Worm (Caenorhabditis elegans) whole organism, L1 larva: ENCODE measurements around the gene R105.1.

Experiments
- C04F5.9 ChIP-seq: sonication (generic microtip); optimal IDR thresholded peaks from 2 replicates; lab custom pipeline; 2016; ENCODE audit warnings: missing genetic modification characterization, missing compliant biosample characterization
- C16A3.4 ChIP-seq: fragments of 150-350 bp; optimal IDR thresholded peaks from 2 replicates; lab custom pipeline; 2014; ENCODE audit warnings: missing biosample characterization, missing genetic modification characterization
- C34B4.2 ChIP-seq: sonication (generic microtip); optimal IDR thresholded peaks from 2 replicates; lab custom pipeline; 2017; ENCODE audit warnings: mild to moderate bottlenecking, missing genetic modification characterization, missing compliant biosample characterization
- aha-1 ChIP-seq: fragments of 150-350 bp; optimal IDR thresholded peaks from 2 replicates; lab custom pipeline; 2014; ENCODE audit warnings: missing biosample characterization, missing genetic modification characterization
- aly-2 ChIP-seq: fragments of 150-350 bp; optimal IDR thresholded peaks from 2 replicates; lab custom pipeline; 2014; ENCODE audit warnings: missing biosample characterization, missing genetic modification characterization
- ama-1 ChIP-seq: fragments of 150-350 bp; optimal IDR thresholded peaks from 2 replicates; lab custom pipeline; 2014
- blmp-1 ChIP-seq: fragments of 150-350 bp; optimal IDR thresholded peaks from 2 replicates; lab custom pipeline; 2014; ENCODE audit warnings: missing biosample characterization, missing genetic modification characterization
- ceh-82 ChIP-seq, 3 experiments: fragments of 150-350 bp in 1 of 3; sonication (generic microtip) in 2 of 3; optimal IDR thresholded peaks; 2 replicates each; lab custom pipeline; 2014 to 2017; ENCODE audit warnings: missing biosample characterization in 3 of 3, missing genetic modification characterization in 3 of 3
- ceh-88 ChIP-seq: fragments of 200-800 bp; sonication (Bioruptor generic); IDR thresholded peaks from 2 replicates; pipeline ENCODE4 v1.3.6; 2022; ENCODE audit warnings: missing genetic modification characterization, missing compliant biosample characterization
- ceh-90 ChIP-seq: sonication (generic microtip); optimal IDR thresholded peaks from 2 replicates; lab custom pipeline; 2016; ENCODE audit warnings: missing genetic modification characterization, missing compliant biosample characterization
- ces-1 ChIP-seq: fragments of 150-350 bp; optimal IDR thresholded peaks from 2 replicates; lab custom pipeline; 2014; ENCODE audit warnings: missing biosample characterization, missing genetic modification reagents, missing genetic modification characterization
- dpl-1 ChIP-seq, 3 experiments: fragments of 150-350 bp in 2 of 3; sonication (generic microtip) in 1 of 3; optimal IDR thresholded peaks; 2 replicates each; lab custom pipeline; 2014 to 2017; ENCODE audit warnings: missing biosample characterization in 3 of 3, missing genetic modification characterization in 3 of 3, missing genetic modification reagents in 3 of 3
- dsc-1 ChIP-seq: sonication (generic microtip); optimal IDR thresholded peaks from 2 replicates; lab custom pipeline; 2016; ENCODE audit warnings: mild to moderate bottlenecking, missing genetic modification characterization, missing compliant biosample characterization
- efl-1 ChIP-seq, 4 experiments: fragments of 150-350 bp; optimal IDR thresholded peaks in 3 of 4; peaks in 1 of 4; 1 replicate in 1 of 4; 2 replicates in 3 of 4; lab custom pipeline; 2014; ENCODE audit warnings: missing biosample characterization in 2 of 4, missing genetic modification characterization in 2 of 4, missing genetic modification reagents in 2 of 4
- efl-3 ChIP-seq: fragments of 200-800 bp; sonication (Bioruptor generic); optimal IDR thresholded peaks from 2 replicates; lab custom pipeline; 2018; ENCODE audit warnings: mild to moderate bottlenecking, missing genetic modification characterization, missing compliant biosample characterization
- ets-5 ChIP-seq: fragments of 200-800 bp; sonication (Bioruptor generic); IDR thresholded peaks from 2 replicates; pipeline ENCODE4 v1.3.6; 2022; ENCODE audit warnings: missing genetic modification characterization, missing compliant biosample characterization
- fkh-4 ChIP-seq: sonication (generic microtip); optimal IDR thresholded peaks from 2 replicates; lab custom pipeline; 2016; ENCODE audit warnings: missing compliant biosample characterization, missing genetic modification characterization, borderline replicate concordance
- fkh-8 ChIP-seq: sonication (generic microtip); optimal IDR thresholded peaks from 2 replicates; lab custom pipeline; 2016; ENCODE audit warnings: mild to moderate bottlenecking, missing genetic modification characterization, missing compliant biosample characterization
- fos-1 ChIP-seq: fragments of 150-350 bp; optimal IDR thresholded peaks from 2 replicates; lab custom pipeline; 2014; ENCODE audit warnings: missing biosample characterization, missing genetic modification characterization
- irx-1 ChIP-seq: sonication (generic microtip); optimal IDR thresholded peaks from 2 replicates; lab custom pipeline; 2016; ENCODE audit warnings: missing genetic modification characterization, missing compliant biosample characterization
- lin-14 ChIP-seq: fragments of 200-800 bp; sonication (Bioruptor generic); optimal IDR thresholded peaks from 2 replicates; lab custom pipeline; 2018; ENCODE audit warnings: mild to moderate bottlenecking, missing genetic modification characterization, moderate library complexity, missing compliant biosample characterization
- lin-15B ChIP-seq: fragments of 150-350 bp; sonication (generic microtip); optimal IDR thresholded peaks from 3 replicates; lab custom pipeline; 2014; ENCODE audit warnings: missing biosample characterization, missing genetic modification characterization
- mab-9 ChIP-seq: fragments of 200-800 bp; sonication (Bioruptor generic); IDR thresholded peaks from 2 replicates; pipeline ENCODE4 v1.3.6; 2022; ENCODE audit warnings: missing genetic modification reagents, missing genetic modification characterization, missing compliant biosample characterization
- mef-2 ChIP-seq: fragments of 150-350 bp; optimal IDR thresholded peaks from 2 replicates; lab custom pipeline; 2014; ENCODE audit warnings: missing biosample characterization, missing genetic modification characterization
- nhr-11 ChIP-seq: fragments of 150-350 bp; optimal IDR thresholded peaks from 2 replicates; lab custom pipeline; 2014; ENCODE audit warnings: missing biosample characterization, missing genetic modification characterization
- nhr-12 ChIP-seq: sonication (generic microtip); optimal IDR thresholded peaks from 2 replicates; lab custom pipeline; 2017; ENCODE audit warnings: missing biosample characterization, missing genetic modification characterization
- nhr-19 ChIP-seq: fragments of 200-800 bp; sonication (Bioruptor generic); conservative IDR thresholded peaks from 2 replicates; pipeline ENCODE4 v1.3.6; 2022; ENCODE audit warnings: missing genetic modification characterization, missing compliant biosample characterization
- nhr-20 ChIP-seq: sonication (generic microtip); optimal IDR thresholded peaks from 2 replicates; lab custom pipeline; 2016; ENCODE audit warnings: mild to moderate bottlenecking, missing genetic modification characterization, missing compliant biosample characterization
- nhr-237 ChIP-seq: fragments of 150-350 bp; optimal IDR thresholded peaks from 2 replicates; lab custom pipeline; 2014; ENCODE audit warnings: missing biosample characterization, missing genetic modification characterization
- nhr-47 ChIP-seq: sonication (generic microtip); optimal IDR thresholded peaks from 2 replicates; lab custom pipeline; 2016; ENCODE audit warnings: mild to moderate bottlenecking, missing genetic modification characterization, moderate library complexity, missing compliant biosample characterization
- nhr-76 ChIP-seq: sonication (generic microtip); optimal IDR thresholded peaks from 2 replicates; lab custom pipeline; 2017; ENCODE audit warnings: missing biosample characterization, missing genetic modification characterization
- nhr-85 ChIP-seq: sonication (generic microtip); peaks from one replicate; lab custom pipeline; 2016; ENCODE audit warnings: missing genetic modification characterization, inconsistent platforms, missing compliant biosample characterization
- pag-3 ChIP-seq: sonication (generic microtip); optimal IDR thresholded peaks from 2 replicates; lab custom pipeline; 2017; ENCODE audit warnings: missing genetic modification characterization, mild to moderate bottlenecking, missing compliant biosample characterization, antibody characterized with exemption, borderline replicate concordance; ENCODE audit not compliant: insufficient read depth
- pax-3 ChIP-seq: fragments of 200-800 bp; sonication (Bioruptor generic); optimal IDR thresholded peaks from 2 replicates; lab custom pipeline; 2018; ENCODE audit warnings: mild to moderate bottlenecking, missing genetic modification characterization, moderate library complexity, missing compliant biosample characterization
- pqm-1 ChIP-seq: sonication (generic microtip); optimal IDR thresholded peaks from 3 replicates; lab custom pipeline; 2017; ENCODE audit warnings: missing biosample characterization, missing genetic modification characterization
- rnt-1 ChIP-seq: sonication (generic microtip); optimal IDR thresholded peaks from 2 replicates; lab custom pipeline; 2016; ENCODE audit warnings: mild to moderate bottlenecking, missing genetic modification characterization, moderate library complexity, missing compliant biosample characterization
- snpc-4 ChIP-seq: fragments of 150-350 bp; optimal IDR thresholded peaks from 2 replicates; lab custom pipeline; 2014; ENCODE audit warnings: missing biosample characterization, missing genetic modification characterization
- sup-37 ChIP-seq: fragments of 200-800 bp; sonication (Bioruptor generic); optimal IDR thresholded peaks from 2 replicates; lab custom pipeline; 2018; ENCODE audit warnings: mild to moderate bottlenecking, missing genetic modification characterization, missing compliant biosample characterization
- swsn-7 ChIP-seq: sonication (generic microtip); optimal IDR thresholded peaks from 2 replicates; lab custom pipeline; 2016; ENCODE audit warnings: missing genetic modification characterization, missing compliant biosample characterization
- unc-130 ChIP-seq: fragments of 150-350 bp; optimal IDR thresholded peaks from 2 replicates; lab custom pipeline; 2017; ENCODE audit warnings: missing biosample characterization, missing genetic modification characterization, inconsistent platforms
- unc-62 ChIP-seq: fragments of 150-350 bp; optimal IDR thresholded peaks from 2 replicates; lab custom pipeline; 2014; ENCODE audit warnings: missing biosample characterization, missing genetic modification reagents, missing genetic modification characterization
- unc-86 ChIP-seq: sonication (generic microtip); optimal IDR thresholded peaks from 2 replicates; lab custom pipeline; 2016; ENCODE audit warnings: missing genetic modification characterization, missing compliant biosample characterization
- vab-15 ChIP-seq: sonication (generic microtip); optimal IDR thresholded peaks from 2 replicates; lab custom pipeline; 2017; ENCODE audit warnings: missing genotype, mild to moderate bottlenecking, missing genetic modification characterization, missing compliant biosample characterization
- xbp-1 ChIP-seq: sonication (generic microtip); optimal IDR thresholded peaks from 2 replicates; lab custom pipeline; 2016; ENCODE audit warnings: missing genetic modification characterization, missing compliant biosample characterization
- zip-4 ChIP-seq: fragments of 200-800 bp; sonication (Bioruptor generic); optimal IDR thresholded peaks from 2 replicates; lab custom pipeline; 2018; ENCODE audit warnings: mild to moderate bottlenecking, missing genetic modification characterization, moderate library complexity, missing compliant biosample characterization
- ztf-11 ChIP-seq, 2 experiments: sonication (generic microtip); optimal IDR thresholded peaks; 2 replicates each; lab custom pipeline; 2016 to 2017; ENCODE audit warnings: missing genetic modification characterization in 2 of 2, missing biosample characterization in 1 of 2, missing compliant biosample characterization in 1 of 2

Gene R105.1

DNA sequence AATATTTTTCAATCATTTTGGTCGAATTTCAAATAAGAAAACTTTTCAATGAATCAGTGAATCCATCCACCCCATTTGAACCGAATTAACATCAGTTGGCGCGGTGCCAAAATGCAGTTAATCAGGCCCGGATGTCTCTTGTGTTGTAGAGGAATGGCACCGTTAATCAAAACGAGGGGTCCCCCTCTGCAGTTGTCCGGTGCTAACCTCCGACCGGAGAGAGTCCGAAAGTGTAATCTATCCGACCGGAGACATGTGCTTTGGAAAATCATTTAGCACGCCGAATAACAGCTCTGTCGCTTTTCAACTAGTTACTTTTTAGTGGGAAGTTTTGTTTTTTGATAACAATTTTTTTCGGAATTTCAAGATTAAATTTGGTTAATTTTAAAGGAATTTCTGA lies 11.8 kb downstream of the R105.1 start:
- peak; percentile 34 for TF ChIP-seq rnt-1 (tag; lab: Kevin White, UChicago)
- no peak for TF ChIP-seq nhr-19 (GFP tag; lab: Robert Waterston, UW)
- TF ChIP-seq dpl-1 (GFP tag; optimal IDR thresholded peaks at IDR 0.05; lab: Kevin White, UChicago) = no peak
- TF ChIP-seq aly-2 = no peak
- peak; percentile 45 for TF ChIP-seq pag-3
- TF ChIP-seq efl-1 (optimal IDR thresholded peaks at IDR 0.05; lab: Kevin White, UChicago) = no peak
- TF ChIP-seq efl-1 (GFP tag; optimal IDR thresholded peaks at IDR 0.05 in 1 of 2; lab: Kevin White, UChicago) = peak in 1 of 2 experiments; percentile 51
- TF ChIP-seq nhr-12 (tag; lab: Kevin White, UChicago) = no peak
- TF ChIP-seq swsn-7 (tag; lab: Kevin White, UChicago) = no peak
- TF ChIP-seq mef-2 (tag; lab: Kevin White, UChicago) = no peak
- no peak for TF ChIP-seq xbp-1 (tag; lab: Kevin White, UChicago)
- TF ChIP-seq dsc-1 (tag; lab: Kevin White, UChicago) = peak; percentile 88
- TF ChIP-seq unc-130 = peak; percentile 15
- TF ChIP-seq ceh-88 (GFP tag; lab: Robert Waterston, UW) = no peak
- peak; percentile 35 for TF ChIP-seq lin-14 (GFP tag; lab: Kevin White, UChicago)
- TF ChIP-seq ceh-90 = no peak

DNA sequence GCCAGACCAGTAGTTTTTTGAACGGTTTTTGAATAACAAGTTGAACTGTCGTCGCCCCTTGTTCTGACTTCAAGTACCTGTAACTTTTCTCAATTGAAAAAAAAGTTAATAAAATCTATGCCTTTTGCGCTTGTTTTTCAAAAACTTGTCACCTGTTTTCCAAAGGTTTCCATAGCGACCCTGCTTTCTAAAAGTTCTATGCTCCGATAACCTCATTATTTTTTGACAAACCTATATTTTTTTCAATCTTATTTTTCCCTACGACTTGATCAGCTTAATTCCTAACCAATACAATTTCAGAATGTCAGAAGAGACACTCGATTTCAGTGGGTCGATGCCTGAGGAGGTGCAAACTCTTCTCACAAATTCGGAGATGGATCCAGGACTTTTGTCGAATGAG lies 13.9 kb downstream of the R105.1 start, which contains the start of gene F29B9.8:
Gene F29B9.8 (plus strand): TSS at position 301 of the 400 bp plus-strand sequence.
- TF ChIP-seq nhr-85 (tag; lab: Kevin White, UChicago) (no peak), efl-1 (optimal IDR thresholded peaks at IDR 0.05; lab: Kevin White, UChicago) (no peak), efl-1 (GFP tag; optimal IDR thresholded peaks at IDR 0.05 in 1 of 2; lab: Kevin White, UChicago) (peak in 1 of 2 experiments; percentile 29)

DNA sequence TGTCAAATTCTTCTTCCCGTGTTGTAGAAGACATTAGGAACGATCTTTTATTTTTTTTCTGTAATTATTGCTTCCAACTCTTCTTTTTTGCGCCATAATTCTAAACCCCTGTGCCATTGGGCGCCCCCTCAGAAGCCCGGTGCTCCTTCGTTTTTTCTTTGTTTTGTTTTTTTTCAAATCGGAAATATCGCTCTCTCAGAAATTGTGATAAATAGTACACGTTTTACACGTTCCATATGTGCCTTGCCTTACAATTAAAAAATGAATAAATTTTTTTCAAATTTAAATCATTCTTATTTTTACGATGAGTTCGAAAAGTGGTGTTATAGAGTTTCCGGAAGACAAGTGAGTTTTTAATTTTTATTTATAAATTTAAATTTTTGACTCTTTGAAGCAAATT lies 16.0 kb downstream of the R105.1 start, which contains the start of gene F29B9.7:
Gene F29B9.7 (plus strand): TSS at position 301 of the 400 bp plus-strand sequence.
- TF ChIP-seq zip-4 (GFP tag; lab: Kevin White, UChicago) (no peak), ztf-11 (tag; optimal IDR thresholded peaks at IDR 0.05; lab: Kevin White, UChicago) (no peak), vab-15 (tag; lab: Kevin White, UChicago) (no peak), ama-1 (lab: Kevin White, UChicago) (no peak), nhr-12 (tag; lab: Kevin White, UChicago) (no peak), nhr-20 (tag; lab: Kevin White, UChicago) (no peak), nhr-47 (no peak), efl-3 (GFP tag; lab: Kevin White, UChicago) (no peak), ets-5 (no peak), ceh-90 (no peak), sup-37 (no peak)

DNA sequence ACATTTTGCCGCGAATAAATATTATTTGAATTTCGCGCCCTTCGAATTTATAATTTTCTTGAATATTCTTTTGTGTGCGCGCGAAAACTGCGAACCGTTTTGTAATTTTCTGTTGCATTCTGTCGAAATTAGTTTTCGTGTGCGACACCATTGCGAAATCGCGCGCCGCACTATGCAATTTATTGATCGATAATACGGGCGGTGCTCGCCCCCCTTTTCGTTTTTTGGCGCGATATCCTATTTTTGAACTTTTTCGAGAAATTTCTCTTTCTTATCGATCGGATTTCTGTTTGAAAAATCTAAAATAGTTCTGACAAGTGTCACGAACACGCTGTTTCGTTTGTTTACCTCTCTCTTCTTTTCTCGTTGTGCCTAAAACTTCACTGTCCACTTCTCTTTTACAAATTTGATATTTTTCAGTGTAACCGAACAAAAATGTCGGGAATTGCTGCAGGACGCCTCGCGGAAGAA lies 17.2 kb downstream of the R105.1 start, which contains the start of gene ubc-9:
Gene ubc-9 (plus strand): TSS at position 421 of the 471 bp plus-strand sequence.
- TF ChIP-seq efl-1 (optimal IDR thresholded peaks at IDR 0.05; lab: Kevin White, UChicago) (peak; percentile 71 to 72), efl-1 (GFP tag; optimal IDR thresholded peaks at IDR 0.05 in 1 of 2; lab: Kevin White, UChicago) (peak; percentile 64 to 96), pqm-1 (no peak), fkh-8 (tag; lab: Kevin White, UChicago) (peak; percentile 72), unc-62 (GFP tag; lab: Kevin White, UChicago) (no peak), snpc-4 (tag; lab: Kevin White, UChicago) (peak; percentile 47), pag-3 (no peak), ceh-82 (tag; optimal IDR thresholded peaks at IDR 0.05; lab: Kevin White, UChicago) (peak in 2 of 3 experiments; percentile 65 to 80), C34B4.2 (tag; lab: Kevin White, UChicago) (peak; percentile 93), unc-86 (tag; lab: Kevin White, UChicago) (peak; percentile 70), nhr-12 (tag; lab: Kevin White, UChicago) (no peak), sup-37 (no peak), mab-9 (GFP tag; lab: Robert Waterston, UW) (no peak), fos-1 (tag; lab: Kevin White, UChicago) (no peak), C16A3.4 (peak; percentile 73), nhr-76 (tag; lab: Kevin White, UChicago) (no peak), ces-1 (GFP tag; lab: Kevin White, UChicago) (no peak), lin-15B (peak; percentile 70), ztf-11 (tag; optimal IDR thresholded peaks at IDR 0.05; lab: Kevin White, UChicago) (peak in 1 of 2 experiments; percentile 15), blmp-1 (tag; lab: Kevin White, UChicago) (peak; percentile 49), pax-3 (tag; lab: Kevin White, UChicago) (peak; percentile 56), aha-1 (tag; lab: Kevin White, UChicago) (peak; percentile 13), nhr-11 (no peak), nhr-47 (peak; percentile 82), unc-130 (no peak), irx-1 (tag; lab: Kevin White, UChicago) (peak; percentile 22), C04F5.9 (tag; lab: Kevin White, UChicago) (peak; percentile 30), nhr-237 (tag; lab: Kevin White, UChicago) (no peak), fkh-4 (tag; lab: Kevin White, UChicago) (no peak)
